Fruit fly (Drosophila melanogaster) whole organism, embryonic: Measurements from ENCODE around the gene Him.
A peak's percentile ranks its signal among the peaks of the same experiment; 100 is the strongest.

ENCODE experiments used
- Bdp1 ChIP-seq: fragments of 200-800 bp; sonication (Bioruptor generic); optimal IDR thresholded peaks from 3 replicates; lab custom pipeline; 2016; ENCODE audit warnings: missing biosample characterization, missing genetic modification characterization
- CG10267 ChIP-seq: fragments of 200-800 bp; sonication (Bioruptor generic); optimal IDR thresholded peaks from 2 replicates; lab custom pipeline; 2018; ENCODE audit warnings: missing biosample characterization, mild to moderate bottlenecking, missing genetic modification characterization, moderate library complexity
- CG10274 ChIP-seq: fragments of 200-800 bp; sonication (Bioruptor generic); optimal IDR thresholded peaks from 3 replicates; lab custom pipeline; 2017; ENCODE audit warnings: missing biosample characterization, mild to moderate bottlenecking, missing genetic modification characterization
- CG10321 ChIP-seq: fragments of 200-800 bp; sonication (Bioruptor generic); IDR thresholded peaks from 2 replicates; pipeline ENCODE4 v1.3.6; 2022; ENCODE audit warnings: missing biosample characterization, missing genetic modification characterization
- CG11085 ChIP-seq: fragments of 200-800 bp; sonication (Bioruptor generic); IDR thresholded peaks from 2 replicates; pipeline ENCODE4 v1.3.6; 2022; ENCODE audit warnings: missing biosample characterization, missing genetic modification characterization
- CG12104 ChIP-seq: fragments of 200-800 bp; sonication (Bioruptor generic); optimal IDR thresholded peaks from 3 replicates; lab custom pipeline; 2016; ENCODE audit warnings: missing biosample characterization, missing genetic modification characterization
- CG12769 ChIP-seq: fragments of 200-800 bp; sonication (Bioruptor generic); optimal IDR thresholded peaks from 2 replicates; lab custom pipeline; 2019; ENCODE audit warnings: missing biosample characterization, mild to moderate bottlenecking, missing genetic modification characterization, moderate library complexity
- CG17359 ChIP-seq: fragments of 200-800 bp; sonication (Bioruptor generic); optimal IDR thresholded peaks from 3 replicates; lab custom pipeline; 2018; ENCODE audit warnings: missing biosample characterization, mild to moderate bottlenecking, missing genetic modification characterization, moderate library complexity
- CG2202 ChIP-seq: fragments of 200-800 bp; sonication (Bioruptor generic); optimal IDR thresholded peaks from 2 replicates; lab custom pipeline; 2018; ENCODE audit warnings: missing biosample characterization, mild to moderate bottlenecking, missing genetic modification characterization
- CG31224 ChIP-seq: fragments of 200-800 bp; sonication (Bioruptor generic); IDR thresholded peaks from 2 replicates; pipeline ENCODE4 v1.3.6; 2022; ENCODE audit warnings: missing biosample characterization, missing genetic modification characterization
- CG31441 ChIP-seq: fragments of 200-800 bp; sonication (Bioruptor generic); IDR thresholded peaks from 2 replicates; pipeline ENCODE4 v1.3.6; 2022; ENCODE audit warnings: missing biosample characterization, missing genetic modification characterization
- CG32767 ChIP-seq: fragments of 200-800 bp; sonication (Bioruptor generic); IDR thresholded peaks from 2 replicates; pipeline ENCODE4 v1.3.6; 2022; ENCODE audit warnings: missing biosample characterization, missing genetic modification characterization
- CG33213 ChIP-seq: fragments of 200-800 bp; sonication (Bioruptor generic); optimal IDR thresholded peaks from 3 replicates; lab custom pipeline; 2016; ENCODE audit warnings: missing biosample characterization, missing genetic modification characterization
- CG34422 ChIP-seq: fragments of 200-800 bp; sonication (Bioruptor generic); IDR thresholded peaks from 3 replicates; pipeline ENCODE4 v1.3.6; 2022; ENCODE audit warnings: missing biosample characterization, missing genetic modification characterization
- CG5180 ChIP-seq: fragments of 200-800 bp; sonication (Bioruptor generic); optimal IDR thresholded peaks from 3 replicates; lab custom pipeline; 2017; ENCODE audit warnings: missing biosample characterization, missing genetic modification characterization, mild to moderate bottlenecking, moderate library complexity, missing genetic modification reagents
- CG5245 ChIP-seq: fragments of 200-800 bp; sonication (Bioruptor generic); optimal IDR thresholded peaks from 3 replicates; lab custom pipeline; 2016; ENCODE audit warnings: missing biosample characterization, missing genetic modification characterization
- CG7372 ChIP-seq: fragments of 200-800 bp; sonication (Bioruptor generic); IDR thresholded peaks from 2 replicates; pipeline ENCODE4 v1.3.6; 2022; ENCODE audit warnings: missing biosample characterization, missing genetic modification characterization
- CG8478 ChIP-seq: fragments of >200 bp; optimal IDR thresholded peaks from 2 replicates; lab custom pipeline; 2018
- Dbx ChIP-seq: fragments of 200-800 bp; sonication (Bioruptor generic); IDR thresholded peaks from 3 replicates; pipeline ENCODE4 v1.3.6; 2022; ENCODE audit warnings: missing biosample characterization, missing genetic modification characterization
- Dek ChIP-seq: fragments of 200-800 bp; sonication (Bioruptor generic); optimal IDR thresholded peaks from 3 replicates; lab custom pipeline; 2019; ENCODE audit warnings: missing biosample characterization, mild to moderate bottlenecking, missing genetic modification characterization, moderate library complexity
- E2f1 ChIP-seq: fragments of 200-800 bp; sonication (Bioruptor generic); IDR thresholded peaks from 2 replicates; pipeline ENCODE4 v1.3.6; 2022; ENCODE audit warnings: missing biosample characterization, missing genetic modification characterization
- Ets65A ChIP-seq: fragments of 200-800 bp; sonication (Bioruptor generic); peaks from one replicate; lab custom pipeline; 2016; ENCODE audit warnings: missing biosample characterization, missing genetic modification characterization
- Hr39 ChIP-seq: fragments of >200 bp; optimal IDR thresholded peaks from 2 replicates; lab custom pipeline; 2017
- Hsf ChIP-seq: fragments of 200-800 bp; sonication (Bioruptor generic); optimal IDR thresholded peaks from 3 replicates; lab custom pipeline; 2016; ENCODE audit warnings: missing biosample characterization, missing genetic modification characterization
- Lhr ChIP-seq: fragments of 200-800 bp; sonication (Bioruptor generic); optimal IDR thresholded peaks from 3 replicates; lab custom pipeline; 2017; ENCODE audit warnings: mild to moderate bottlenecking, missing biosample characterization, missing genetic modification reagents, missing genetic modification characterization
- Mes4 ChIP-seq: fragments of 200-800 bp; sonication (Bioruptor generic); optimal IDR thresholded peaks from 2 replicates; lab custom pipeline; 2016; ENCODE audit warnings: missing biosample characterization, missing genetic modification characterization
- Oaz ChIP-seq: fragments of 200-800 bp; sonication (Bioruptor generic); IDR thresholded peaks from 2 replicates; pipeline ENCODE4 v1.3.6; 2022; ENCODE audit warnings: missing biosample characterization, missing genetic modification characterization
- Side ChIP-seq: fragments of 200-800 bp; sonication (Bioruptor generic); optimal IDR thresholded peaks from 2 replicates; lab custom pipeline; 2016; ENCODE audit warnings: missing biosample characterization, missing genetic modification characterization
- Stat92E ChIP-seq, 3 experiments: fragments of >200 bp in 2 of 3; fragments of 200-800 bp in 1 of 3; sonication (Bioruptor generic) in 1 of 3; optimal IDR thresholded peaks; 2 replicates each; lab custom pipeline; 2017 to 2019; ENCODE audit warnings: missing biosample characterization in 3 of 3, missing genetic modification characterization in 3 of 3, mild to moderate bottlenecking in 1 of 3, moderate library complexity in 1 of 3
- Xbp1 ChIP-seq: fragments of 200-800 bp; sonication (Bioruptor generic); optimal IDR thresholded peaks from 3 replicates; lab custom pipeline; 2016; ENCODE audit warnings: missing biosample characterization, mild to moderate bottlenecking, missing genetic modification characterization
- ara ChIP-seq: fragments of 200-800 bp; sonication (Bioruptor generic); IDR thresholded peaks from 2 replicates; pipeline ENCODE4 v1.3.6; 2022; ENCODE audit warnings: missing biosample characterization, missing genetic modification characterization
- bowl ChIP-seq: fragments of 200-800 bp; sonication (Bioruptor generic); IDR thresholded peaks from 2 replicates; pipeline ENCODE4 v1.3.6; 2022; ENCODE audit warnings: missing biosample characterization, missing genetic modification characterization
- br ChIP-seq: fragments of >200 bp; optimal IDR thresholded peaks from 2 replicates; lab custom pipeline; 2017
- crc ChIP-seq: fragments of 200-800 bp; sonication (Bioruptor generic); optimal IDR thresholded peaks from 2 replicates; lab custom pipeline; 2016; ENCODE audit warnings: missing biosample characterization, missing genetic modification characterization
- cwo ChIP-seq: fragments of 200-800 bp; sonication (Bioruptor generic); optimal IDR thresholded peaks from 3 replicates; lab custom pipeline; 2017; ENCODE audit warnings: missing biosample characterization, missing genetic modification characterization, mild to moderate bottlenecking, moderate library complexity, missing genetic modification reagents
- dmrt99B ChIP-seq: fragments of 200-800 bp; sonication (Bioruptor generic); optimal IDR thresholded peaks from 2 replicates; lab custom pipeline; 2018; ENCODE audit warnings: missing biosample characterization, mild to moderate bottlenecking, missing genetic modification characterization, moderate library complexity
- esg ChIP-seq: fragments of 200-800 bp; sonication (Bioruptor generic); conservative IDR thresholded peaks from 2 replicates; pipeline ENCODE4 v1.3.6; 2022; ENCODE audit warnings: missing biosample characterization, missing genetic modification characterization
- fd102C ChIP-seq: fragments of 200-800 bp; sonication (Bioruptor generic); optimal IDR thresholded peaks from 2 replicates; lab custom pipeline; 2018; ENCODE audit warnings: missing biosample characterization, mild to moderate bottlenecking, missing genetic modification characterization, moderate library complexity
- ftz-f1 ChIP-seq: fragments of 200-800 bp; sonication (Bioruptor generic); optimal IDR thresholded peaks from 2 replicates; lab custom pipeline; 2016; ENCODE audit warnings: missing biosample characterization, missing genetic modification characterization
- gfzf ChIP-seq: fragments of 200-800 bp; sonication (Bioruptor generic); optimal IDR thresholded peaks from 2 replicates; lab custom pipeline; 2016; ENCODE audit warnings: missing biosample characterization, mild to moderate bottlenecking, missing genetic modification characterization, moderate library complexity
- gro ChIP-seq: fragments of 200-800 bp; sonication (Bioruptor generic); optimal IDR thresholded peaks from 2 replicates; lab custom pipeline; 2016; ENCODE audit warnings: missing biosample characterization, missing genetic modification characterization
- gt ChIP-seq: fragments of 200-800 bp; sonication (Bioruptor generic); IDR thresholded peaks from 2 replicates; pipeline ENCODE4 v1.3.6; 2022; ENCODE audit warnings: missing biosample characterization, missing genetic modification characterization
- ken ChIP-seq: fragments of 200-800 bp; sonication (Bioruptor generic); IDR thresholded peaks from 3 replicates; pipeline ENCODE4 v1.3.6; 2022; ENCODE audit warnings: missing biosample characterization, missing genetic modification characterization
- kni ChIP-seq: fragments of 200-800 bp; sonication (Bioruptor generic); optimal IDR thresholded peaks from 3 replicates; lab custom pipeline; 2017; ENCODE audit warnings: mild to moderate bottlenecking, missing biosample characterization, missing genetic modification reagents, missing genetic modification characterization
- nau ChIP-seq: fragments of 200-800 bp; sonication (Bioruptor generic); optimal IDR thresholded peaks from 3 replicates; lab custom pipeline; 2017; ENCODE audit warnings: missing biosample characterization, mild to moderate bottlenecking, missing genetic modification characterization, missing genetic modification reagents
- nerfin-1 ChIP-seq: fragments of 200-800 bp; sonication (Bioruptor generic); optimal IDR thresholded peaks from 3 replicates; lab custom pipeline; 2019; ENCODE audit warnings: missing biosample characterization, mild to moderate bottlenecking, missing genetic modification characterization, moderate library complexity
- pho ChIP-seq: fragments of 200-800 bp; sonication (Bioruptor generic); optimal IDR thresholded peaks from 2 replicates; lab custom pipeline; 2016; ENCODE audit warnings: missing biosample characterization, missing genetic modification characterization
- pita ChIP-seq: fragments of 200-800 bp; sonication (Bioruptor generic); optimal IDR thresholded peaks from 2 replicates; lab custom pipeline; 2017; ENCODE audit warnings: missing biosample characterization, mild to moderate bottlenecking, missing genetic modification characterization
- scrt ChIP-seq: fragments of 200-800 bp; sonication (Bioruptor generic); optimal IDR thresholded peaks from 2 replicates; lab custom pipeline; 2018; ENCODE audit warnings: missing biosample characterization, mild to moderate bottlenecking, missing genetic modification characterization, moderate library complexity
- twi ChIP-seq: fragments of 200-800 bp; optimal IDR thresholded peaks from 2 replicates; lab custom pipeline; 2019; ENCODE audit warnings: missing biosample characterization, mild to moderate bottlenecking, missing genetic modification characterization, moderate library complexity
- z ChIP-seq: fragments of 200-800 bp; sonication (Bioruptor generic); IDR thresholded peaks from 3 replicates; pipeline ENCODE4 v1.3.6; 2022; ENCODE audit warnings: missing biosample characterization, missing genetic modification characterization

The Him gene

DNA sequence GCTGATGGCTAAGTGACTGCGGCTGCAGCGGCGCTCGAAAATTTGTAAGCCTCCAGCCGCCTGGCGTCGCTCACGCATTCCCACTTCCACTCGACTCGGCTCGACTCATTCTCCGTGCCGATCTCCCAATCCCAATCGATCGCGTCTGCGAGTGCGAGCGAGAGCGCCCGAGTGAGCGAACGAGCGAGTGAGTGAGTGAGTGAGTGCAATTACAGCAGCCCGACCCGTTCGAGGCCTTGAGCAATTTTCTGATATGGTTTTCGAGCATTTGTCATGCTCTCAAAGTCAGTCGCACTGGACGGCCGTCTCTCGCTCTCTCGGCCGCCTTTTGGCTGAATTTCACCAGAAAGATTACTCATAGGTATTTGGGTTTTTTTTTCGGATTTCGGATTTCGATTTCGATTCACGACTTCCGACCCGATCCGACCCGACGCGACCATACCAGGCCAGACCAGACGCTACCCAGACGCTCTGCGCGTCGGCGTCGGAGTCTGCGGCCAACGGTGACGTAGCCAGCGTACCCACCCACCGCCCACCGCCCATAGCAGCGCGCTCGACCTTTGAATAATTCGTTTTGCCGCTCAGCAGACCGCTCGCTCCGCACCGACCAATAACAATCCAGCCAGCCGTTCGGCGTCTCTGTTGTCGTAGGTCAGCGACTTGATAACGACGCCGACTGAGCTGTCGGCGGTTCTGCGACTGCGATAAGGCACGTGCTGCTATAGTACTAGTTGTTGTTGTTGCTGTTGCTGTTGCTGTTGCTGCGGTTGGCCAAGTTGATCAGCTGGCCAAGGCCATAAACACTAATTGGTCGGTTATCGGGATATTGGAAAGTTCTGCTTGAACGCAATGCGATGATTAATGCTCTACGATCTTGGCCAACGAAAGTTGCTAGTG is 34.4 kb downstream of the Him start (continued):
- TF ChIP-seq twi = no peak
- TF ChIP-seq CG12104 (GFP tag; lab: Kevin White, UChicago) = no peak
- no peak for TF ChIP-seq CG5180 (GFP tag; lab: Kevin White, UChicago)
- TF ChIP-seq br (lab: Kevin White, UChicago) = no peak
- peak; percentile 19 for TF ChIP-seq kni (GFP tag; lab: Kevin White, UChicago)
- no peak for TF ChIP-seq CG8478 (lab: Kevin White, UChicago)
- TF ChIP-seq CG31441 (GFP tag; lab: Robert Waterston, UW) = no peak
- peak; percentile 96 for TF ChIP-seq cwo (GFP tag; lab: Kevin White, UChicago)
- TF ChIP-seq E2f1 = no peak
- no peak for TF ChIP-seq nau (GFP tag; lab: Kevin White, UChicago)
- peak; percentile 1 for TF ChIP-seq ftz-f1 (GFP tag; lab: Kevin White, UChicago)
- no peak for TF ChIP-seq Xbp1
- no peak for TF ChIP-seq Hsf (GFP tag; lab: Kevin White, UChicago)
- no peak for TF ChIP-seq CG34422 (GFP tag; lab: Robert Waterston, UW)
- TF ChIP-seq pita (GFP tag; lab: Kevin White, UChicago) = no peak
- TF ChIP-seq Side (GFP tag; lab: Kevin White, UChicago) = no peak
- peak; percentile 6 for TF ChIP-seq CG12769 (tag; lab: Kevin White, UChicago)
- TF ChIP-seq crc (GFP tag; lab: Kevin White, UChicago) = no peak
- TF ChIP-seq nerfin-1 (tag; lab: Kevin White, UChicago) = no peak
- TF ChIP-seq Dek (tag; lab: Kevin White, UChicago) = no peak
- TF ChIP-seq CG17359 = no peak
- no peak for TF ChIP-seq gt (GFP tag; lab: Robert Waterston, UW)
- TF ChIP-seq Bdp1 (GFP tag; lab: Kevin White, UChicago) = no peak
- no peak for TF ChIP-seq esg
- TF ChIP-seq CG10267 (tag; lab: Kevin White, UChicago) = no peak
- TF ChIP-seq CG11085 (GFP tag; lab: Robert Waterston, UW) = no peak
- no peak for TF ChIP-seq gro (GFP tag; lab: Kevin White, UChicago)
- TF ChIP-seq CG31224 (GFP tag; lab: Robert Waterston, UW) = no peak
- TF ChIP-seq CG7372 (GFP tag; lab: Robert Waterston, UW) = no peak
- no peak for TF ChIP-seq scrt (GFP tag; lab: Kevin White, UChicago)
- TF ChIP-seq ara (GFP tag; lab: Robert Waterston, UW) = no peak
- TF ChIP-seq CG32767 = no peak
- TF ChIP-seq CG10274 (GFP tag; lab: Kevin White, UChicago) = no peak
- TF ChIP-seq z = peak; percentile 100
- TF ChIP-seq Stat92E (GFP tag; optimal IDR thresholded peaks at IDR 0.05; lab: Kevin White, UChicago) = peak in 1 of 3 experiments; percentile 30
- no peak for TF ChIP-seq CG33213 (GFP tag; lab: Kevin White, UChicago)
- no peak for TF ChIP-seq Dbx (GFP tag; lab: Robert Waterston, UW)
- TF ChIP-seq CG10321 (GFP tag; lab: Robert Waterston, UW) = no peak
- no peak for TF ChIP-seq ken (GFP tag; lab: Robert Waterston, UW)
- TF ChIP-seq gfzf (GFP tag; lab: Kevin White, UChicago) = no peak
- no peak for TF ChIP-seq Mes4 (GFP tag; lab: Kevin White, UChicago)
- TF ChIP-seq dmrt99B (tag; lab: Kevin White, UChicago) = no peak
- no peak for TF ChIP-seq pho (GFP tag; lab: Kevin White, UChicago)
- no peak for TF ChIP-seq Ets65A (GFP tag; lab: Kevin White, UChicago)
- TF ChIP-seq Hr39 (lab: Kevin White, UChicago) = no peak
- TF ChIP-seq bowl = no peak
- no peak for TF ChIP-seq CG5245 (GFP tag; lab: Kevin White, UChicago)
- TF ChIP-seq Oaz (GFP tag; lab: Robert Waterston, UW) = no peak
- TF ChIP-seq CG2202 (tag; lab: Kevin White, UChicago) = no peak
- TF ChIP-seq fd102C = no peak
- no peak for TF ChIP-seq Lhr (GFP tag; lab: Kevin White, UChicago)
